Fruit fly (Drosophila melanogaster) whole organism, embryonic: ENCODE measurements around the gene pod1.

ENCODE experiments used
- Adf1 ChIP-seq: fragments of 200-800 bp; sonication (Bioruptor generic); IDR thresholded peaks from 2 replicates; pipeline ENCODE4 v1.3.6; 2022; ENCODE audit warnings: missing biosample characterization, missing genetic modification characterization
- CG10431 ChIP-seq: fragments of 200-800 bp; sonication (Bioruptor generic); optimal IDR thresholded peaks from 3 replicates; lab custom pipeline; 2018; ENCODE audit warnings: missing biosample characterization, mild to moderate bottlenecking, missing genetic modification characterization
- CG10565 ChIP-seq: fragments of 200-800 bp; sonication (Bioruptor generic); optimal IDR thresholded peaks from 3 replicates; lab custom pipeline; 2016; ENCODE audit warnings: missing biosample characterization, mild to moderate bottlenecking, missing genetic modification characterization
- CG10979 ChIP-seq: fragments of 200-800 bp; sonication (Bioruptor generic); optimal IDR thresholded peaks from 2 replicates; lab custom pipeline; 2018; ENCODE audit warnings: missing biosample characterization, mild to moderate bottlenecking, missing genetic modification characterization, moderate library complexity
- CG11456 ChIP-seq: fragments of 200-800 bp; sonication (Bioruptor generic); IDR thresholded peaks from 3 replicates; pipeline ENCODE4 v1.3.6; 2022; ENCODE audit warnings: missing biosample characterization, missing genetic modification characterization
- CG12104 ChIP-seq: fragments of 200-800 bp; sonication (Bioruptor generic); optimal IDR thresholded peaks from 3 replicates; lab custom pipeline; 2016; ENCODE audit warnings: missing biosample characterization, missing genetic modification characterization
- CG12299 ChIP-seq: fragments of 200-800 bp; sonication (Bioruptor generic); optimal IDR thresholded peaks from 2 replicates; lab custom pipeline; 2018; ENCODE audit warnings: missing biosample characterization, mild to moderate bottlenecking, missing genetic modification characterization
- CG14710 ChIP-seq: fragments of 200-800 bp; sonication (Bioruptor generic); optimal IDR thresholded peaks from 3 replicates; lab custom pipeline; 2019; ENCODE audit warnings: missing biosample characterization, mild to moderate bottlenecking, missing genetic modification characterization, moderate library complexity
- CG15011 ChIP-seq: fragments of 200-800 bp; sonication (Bioruptor generic); optimal IDR thresholded peaks from 3 replicates; lab custom pipeline; 2018; ENCODE audit warnings: missing biosample characterization, mild to moderate bottlenecking, missing genetic modification characterization
- CG1603 ChIP-seq: fragments of 200-800 bp; sonication (Bioruptor generic); optimal IDR thresholded peaks from 2 replicates; lab custom pipeline; 2019; ENCODE audit warnings: missing biosample characterization, mild to moderate bottlenecking, missing genetic modification characterization, moderate library complexity
- CG1647 ChIP-seq: fragments of 200-800 bp; sonication (Bioruptor generic); optimal IDR thresholded peaks from 3 replicates; lab custom pipeline; 2016; ENCODE audit warnings: missing biosample characterization, missing genetic modification characterization
- CG30020 ChIP-seq: fragments of 200-800 bp; optimal IDR thresholded peaks from 2 replicates; lab custom pipeline; 2019; ENCODE audit warnings: missing biosample characterization, mild to moderate bottlenecking, missing genetic modification characterization, moderate library complexity
- CG31388 ChIP-seq: fragments of 200-800 bp; sonication (Bioruptor generic); optimal IDR thresholded peaks from 2 replicates; lab custom pipeline; 2016; ENCODE audit warnings: missing biosample characterization, missing genetic modification characterization
- CG42726 ChIP-seq: fragments of 200-800 bp; sonication (Bioruptor generic); IDR thresholded peaks from 2 replicates; pipeline ENCODE4 v1.3.6; 2022; ENCODE audit warnings: missing biosample characterization, missing genetic modification characterization; ENCODE audit not compliant: partially characterized antibody
- CG4404 ChIP-seq: fragments of 200-800 bp; sonication (Bioruptor generic); IDR thresholded peaks from 2 replicates; pipeline ENCODE4 v1.3.6; 2022; ENCODE audit warnings: missing biosample characterization, missing genetic modification characterization
- CG6765 ChIP-seq: fragments of 200-800 bp; sonication (Bioruptor generic); optimal IDR thresholded peaks from 3 replicates; lab custom pipeline; 2017; ENCODE audit warnings: missing biosample characterization, mild to moderate bottlenecking, missing genetic modification characterization
- CG8089 ChIP-seq: fragments of 200-800 bp; sonication (Bioruptor generic); optimal IDR thresholded peaks from 3 replicates; lab custom pipeline; 2016; ENCODE audit warnings: missing biosample characterization, missing genetic modification characterization
- CG8359 ChIP-seq: fragments of 200-800 bp; sonication (Bioruptor generic); optimal IDR thresholded peaks from 2 replicates; lab custom pipeline; 2017; ENCODE audit warnings: missing biosample characterization, mild to moderate bottlenecking, missing genetic modification characterization, borderline replicate concordance
- CG8944 ChIP-seq: fragments of 200-800 bp; sonication (Bioruptor generic); optimal IDR thresholded peaks from 3 replicates; lab custom pipeline; 2016; ENCODE audit warnings: missing biosample characterization, missing genetic modification characterization
- CG9932 ChIP-seq: fragments of 200-800 bp; sonication (Bioruptor generic); IDR thresholded peaks from 2 replicates; pipeline ENCODE4 v1.3.6; 2022; ENCODE audit warnings: missing biosample characterization, missing genetic modification characterization
- Chrac-16 ChIP-seq: fragments of 200-800 bp; sonication (Bioruptor generic); optimal IDR thresholded peaks from 3 replicates; lab custom pipeline; 2016; ENCODE audit warnings: missing biosample characterization, missing genetic modification characterization
- CkIIα-i1 ChIP-seq: fragments of 200-800 bp; sonication (Bioruptor generic); IDR thresholded peaks from 2 replicates; pipeline ENCODE4 v1.3.6; 2022; ENCODE audit warnings: missing biosample characterization, missing genetic modification characterization
- Dfd ChIP-seq, 2 experiments: fragments of >200 bp; optimal IDR thresholded peaks; 2 replicates each; lab custom pipeline; 2017; ENCODE audit warnings: missing biosample characterization in 2 of 2, missing genetic modification characterization in 2 of 2
- Ets97D ChIP-seq: fragments of 200-800 bp; sonication (Bioruptor generic); optimal IDR thresholded peaks from 3 replicates; lab custom pipeline; 2016; ENCODE audit warnings: missing biosample characterization, missing genetic modification characterization
- GATAe ChIP-seq: fragments of 200-800 bp; sonication (Bioruptor generic); conservative IDR thresholded peaks from 2 replicates; pipeline ENCODE4 v1.3.6; 2022; ENCODE audit warnings: missing biosample characterization, missing genetic modification characterization
- Hey ChIP-seq: fragments of 200-800 bp; sonication (Bioruptor generic); optimal IDR thresholded peaks from 3 replicates; lab custom pipeline; 2018; ENCODE audit warnings: missing biosample characterization, mild to moderate bottlenecking, missing genetic modification characterization
- HmgZ ChIP-seq: fragments of 200-800 bp; sonication (Bioruptor generic); optimal IDR thresholded peaks from 2 replicates; lab custom pipeline; 2018; ENCODE audit warnings: missing biosample characterization, mild to moderate bottlenecking, missing genetic modification characterization
- Hr78 ChIP-seq, 2 experiments: fragments of 200-800 bp in 1 of 2; fragments of >200 bp in 1 of 2; sonication (Bioruptor generic) in 1 of 2; optimal IDR thresholded peaks; 2 replicates each; lab custom pipeline; 2017 to 2019; ENCODE audit warnings: missing biosample characterization in 2 of 2, missing genetic modification characterization in 2 of 2, mild to moderate bottlenecking in 1 of 2, moderate library complexity in 1 of 2
- Nf-YB ChIP-seq: fragments of 200-800 bp; sonication (Bioruptor generic); optimal IDR thresholded peaks from 3 replicates; lab custom pipeline; 2019; ENCODE audit warnings: missing biosample characterization, mild to moderate bottlenecking, missing genetic modification characterization, moderate library complexity
- Pdp1 ChIP-seq, 2 experiments: fragments of 200-800 bp; sonication (Bioruptor generic); optimal IDR thresholded peaks; 3 replicates each; lab custom pipeline; 2016; ENCODE audit warnings: missing biosample characterization in 2 of 2, missing genetic modification characterization in 2 of 2, mild to moderate bottlenecking in 1 of 2, moderate library complexity in 1 of 2
- Sox100B ChIP-seq: fragments of 200-800 bp; sonication (Bioruptor generic); optimal IDR thresholded peaks from 3 replicates; lab custom pipeline; 2018; ENCODE audit warnings: missing biosample characterization, mild to moderate bottlenecking, missing genetic modification characterization
- ab ChIP-seq: fragments of 200-800 bp; sonication (Bioruptor generic); optimal IDR thresholded peaks from 2 replicates; lab custom pipeline; 2016; ENCODE audit warnings: missing biosample characterization, missing genetic modification characterization
- ac ChIP-seq: fragments of 200-800 bp; sonication (Bioruptor generic); optimal IDR thresholded peaks from 3 replicates; lab custom pipeline; 2017; ENCODE audit warnings: missing biosample characterization, mild to moderate bottlenecking, missing genetic modification characterization
- al ChIP-seq: fragments of 200-800 bp; sonication (Bioruptor generic); IDR thresholded peaks from 2 replicates; pipeline ENCODE4 v1.3.6; 2022; ENCODE audit warnings: missing biosample characterization, missing genetic modification characterization
- az2 ChIP-seq: fragments of 200-800 bp; sonication (Bioruptor generic); optimal IDR thresholded peaks from 3 replicates; lab custom pipeline; 2016; ENCODE audit warnings: missing biosample characterization, missing genetic modification characterization
- bab2 ChIP-seq: fragments of 200-800 bp; sonication (Bioruptor generic); optimal IDR thresholded peaks from 2 replicates; lab custom pipeline; 2016; ENCODE audit warnings: missing biosample characterization, missing genetic modification characterization
- emc ChIP-seq: fragments of 200-800 bp; sonication (Bioruptor generic); optimal IDR thresholded peaks from 2 replicates; lab custom pipeline; 2016; ENCODE audit warnings: missing biosample characterization, missing genetic modification characterization
- gsb-n ChIP-seq: fragments of 200-800 bp; sonication (Bioruptor generic); optimal IDR thresholded peaks from 3 replicates; lab custom pipeline; 2018; ENCODE audit warnings: missing biosample characterization, mild to moderate bottlenecking, missing genetic modification characterization
- kni ChIP-seq: fragments of 200-800 bp; sonication (Bioruptor generic); optimal IDR thresholded peaks from 3 replicates; lab custom pipeline; 2017; ENCODE audit warnings: mild to moderate bottlenecking, missing biosample characterization, missing genetic modification reagents, missing genetic modification characterization
- lab ChIP-seq: fragments of 200-800 bp; sonication (Bioruptor generic); optimal IDR thresholded peaks from 3 replicates; lab custom pipeline; 2017; ENCODE audit warnings: missing biosample characterization, missing genetic modification characterization, mild to moderate bottlenecking, moderate library complexity, missing genetic modification reagents
- mam ChIP-seq: fragments of 200-800 bp; sonication (Bioruptor generic); optimal IDR thresholded peaks from 3 replicates; lab custom pipeline; 2016; ENCODE audit warnings: missing biosample characterization, missing genetic modification characterization
- nmo ChIP-seq: fragments of 200-800 bp; sonication (Bioruptor generic); optimal IDR thresholded peaks from 2 replicates; lab custom pipeline; 2018; ENCODE audit warnings: missing biosample characterization, mild to moderate bottlenecking, missing genetic modification characterization, moderate library complexity
- pfk ChIP-seq: fragments of 200-800 bp; sonication (Bioruptor generic); optimal IDR thresholded peaks from 2 replicates; lab custom pipeline; 2018; ENCODE audit warnings: missing biosample characterization, mild to moderate bottlenecking, missing genetic modification characterization, moderate library complexity
- prd ChIP-seq, 3 experiments: fragments of >200 bp in 2 of 3; fragments of 200-800 bp in 1 of 3; sonication (Bioruptor generic) in 1 of 3; optimal IDR thresholded peaks in 2 of 3; IDR thresholded peaks in 1 of 3; 2 replicates in 2 of 3; 3 replicates in 1 of 3; pipeline versions ENCODE4 v1.3.6 to Lab custom; 2017 to 2022; ENCODE audit warnings: missing biosample characterization in 1 of 3, missing genetic modification characterization in 1 of 3
- ro ChIP-seq: fragments of 200-800 bp; sonication (Bioruptor generic); IDR thresholded peaks from 2 replicates; pipeline ENCODE4 v1.3.6; 2022; ENCODE audit warnings: missing biosample characterization, missing genetic modification characterization
- row ChIP-seq: fragments of 200-800 bp; sonication (Bioruptor generic); IDR thresholded peaks from 3 replicates; pipeline ENCODE4 v1.3.6; 2022; ENCODE audit warnings: missing biosample characterization, missing genetic modification characterization
- sens-2 ChIP-seq: fragments of 200-800 bp; sonication (Bioruptor generic); IDR thresholded peaks from 2 replicates; pipeline ENCODE4 v1.3.6; 2022; ENCODE audit warnings: missing biosample characterization, missing genetic modification characterization
- sna ChIP-seq: fragments of 200-800 bp; sonication (Bioruptor generic); IDR thresholded peaks from 2 replicates; pipeline ENCODE4 v1.3.6; 2022; ENCODE audit warnings: missing biosample characterization, missing genetic modification characterization; ENCODE audit not compliant: partially characterized antibody
- tx ChIP-seq: fragments of 200-800 bp; sonication (Bioruptor generic); optimal IDR thresholded peaks from 2 replicates; lab custom pipeline; 2016; ENCODE audit warnings: missing biosample characterization, missing genetic modification characterization
- zen2 ChIP-seq: fragments of 200-800 bp; sonication (Bioruptor generic); IDR thresholded peaks from 3 replicates; pipeline ENCODE4 v1.3.6; 2022; ENCODE audit warnings: missing biosample characterization, missing genetic modification characterization; ENCODE audit not compliant: partially characterized antibody

The pod1 gene

dm6 chrX:6794190-6794589, 9.3 kb upstream of the pod1 start (continued):
- peak; percentile 89 for TF ChIP-seq lab
- peak; percentile 36 for TF ChIP-seq ac (GFP tag; lab: Kevin White, UChicago)
- TF ChIP-seq GATAe (GFP tag; lab: Robert Waterston, UW), result no peak
- peak; percentile 67 for TF ChIP-seq CG15011 (GFP tag; lab: Kevin White, UChicago)
- peak; percentile 75 for TF ChIP-seq sens-2 (GFP tag; lab: Robert Waterston, UW)
- peak; percentile 81 for TF ChIP-seq HmgZ
- TF ChIP-seq kni, result no peak
- TF ChIP-seq CG10431 (GFP tag; lab: Kevin White, UChicago), result no peak
- TF ChIP-seq CG14710 (tag; lab: Kevin White, UChicago), result peak; percentile 41
- TF ChIP-seq bab2 (GFP tag; lab: Kevin White, UChicago), result peak; percentile 82
- peak; percentile 46 for TF ChIP-seq CG31388 (GFP tag; lab: Kevin White, UChicago)
- peak; percentile 92 for TF ChIP-seq CG11456
- TF ChIP-seq CG8944 (GFP tag; lab: Kevin White, UChicago), result peak; percentile 76
- TF ChIP-seq Chrac-16 (GFP tag; lab: Kevin White, UChicago), result peak; percentile 72
- TF ChIP-seq CG10565, result peak; percentile 49
- no peak for TF ChIP-seq prd (optimal IDR thresholded peaks at IDR 0.05; lab: Kevin White, UChicago)
- peak; percentile 88 for TF ChIP-seq prd (GFP tag; IDR thresholded peaks at IDR 0.05; lab: Robert Waterston, UW)
- TF ChIP-seq CG8359 (GFP tag; lab: Kevin White, UChicago), result no peak
- TF ChIP-seq Dfd (GFP tag; optimal IDR thresholded peaks at IDR 0.05; lab: Kevin White, UChicago), result no peak
- TF ChIP-seq ab (GFP tag; lab: Kevin White, UChicago), result peak; percentile 79
- no peak for TF ChIP-seq CG30020 (tag; lab: Kevin White, UChicago)
- TF ChIP-seq CG4404 (GFP tag; lab: Robert Waterston, UW), result peak; percentile 54; the same call in 1 of the 2 replicates
- TF ChIP-seq gsb-n (tag; lab: Kevin White, UChicago), result peak; percentile 52
- no peak for TF ChIP-seq sna
- TF ChIP-seq Hr78 (GFP tag; optimal IDR thresholded peaks at IDR 0.05; lab: Kevin White, UChicago), result no peak
- peak; percentile 56 for TF ChIP-seq Ets97D
- peak; percentile 72 to 76 for TF ChIP-seq Pdp1 (GFP tag; optimal IDR thresholded peaks at IDR 0.05; lab: Kevin White, UChicago)
- no peak for TF ChIP-seq CG42726 (GFP tag; lab: Robert Waterston, UW)
- TF ChIP-seq mam (GFP tag; lab: Kevin White, UChicago), result peak; percentile 86
- no peak for TF ChIP-seq pfk (GFP tag; lab: Kevin White, UChicago)
- peak; percentile 68 for TF ChIP-seq ro
- TF ChIP-seq CG6765, result peak; percentile 47
- TF ChIP-seq Nf-YB (GFP tag; lab: Kevin White, UChicago), result peak; percentile 58
- peak; percentile 72 for TF ChIP-seq emc (GFP tag; lab: Kevin White, UChicago)
- peak; percentile 65 for TF ChIP-seq CG12104 (GFP tag; lab: Kevin White, UChicago)
- TF ChIP-seq Sox100B (GFP tag; lab: Kevin White, UChicago), result peak; percentile 66
- TF ChIP-seq CG8089 (GFP tag; lab: Kevin White, UChicago), result peak; percentile 67
- peak; percentile 48; the same call in 1 of the 2 replicates for TF ChIP-seq Adf1
- TF ChIP-seq CG1603 (tag; lab: Kevin White, UChicago), result peak; percentile 93
- TF ChIP-seq CG10979 (tag; lab: Kevin White, UChicago), result peak; percentile 68
- peak; percentile 79 for TF ChIP-seq nmo (GFP tag; lab: Kevin White, UChicago)
- TF ChIP-seq CG9932 (GFP tag; lab: Robert Waterston, UW), result peak; percentile 84
- peak; percentile 57 for TF ChIP-seq tx (GFP tag; lab: Kevin White, UChicago)
- peak; percentile 78 for TF ChIP-seq CG1647 (GFP tag; lab: Kevin White, UChicago)
- TF ChIP-seq zen2 (GFP tag; lab: Robert Waterston, UW), result no peak
- peak; percentile 83 for TF ChIP-seq az2 (GFP tag; lab: Kevin White, UChicago)
- peak; percentile 72 for TF ChIP-seq CG12299 (tag; lab: Kevin White, UChicago)
- peak; percentile 53 for TF ChIP-seq Hey
- TF ChIP-seq row, result peak; percentile 84
- peak; percentile 68 for TF ChIP-seq al (GFP tag; lab: Robert Waterston, UW)
- peak; percentile 62 for TF ChIP-seq CkIIα-i1 (GFP tag; lab: Robert Waterston, UW)
